Worm (Caenorhabditis elegans) whole organism, midembryonic: ENCODE measurements around the gene dot-1.4.
A peak's percentile ranks its signal among the peaks of the same experiment; 100 is the strongest.

Experiments
- T22C8.4 ChIP-seq: fragments of 200-800 bp; sonication (Bioruptor generic); IDR thresholded peaks from 2 replicates; pipeline ENCODE4 v1.3.6; 2022; ENCODE audit warnings: missing genetic modification characterization, missing compliant biosample characterization
- cog-1 ChIP-seq: sonication (generic microtip); optimal IDR thresholded peaks from 2 replicates; lab custom pipeline; 2016; ENCODE audit warnings: missing genetic modification characterization, missing compliant biosample characterization
- flt-1 ChIP-seq: fragments of 200-800 bp; sonication (Bioruptor generic); IDR thresholded peaks from 2 replicates; pipeline ENCODE4 v1.3.6; 2022; ENCODE audit warnings: missing genetic modification characterization, missing compliant biosample characterization
- klf-2 ChIP-seq: fragments of 200-800 bp; sonication (Bioruptor generic); conservative IDR thresholded peaks from 2 replicates; pipeline ENCODE4 v1.3.6; 2022; ENCODE audit warnings: missing genetic modification reagents, missing genetic modification characterization, missing compliant biosample characterization
- med-1 ChIP-seq: sonication (generic microtip); optimal IDR thresholded peaks from 2 replicates; lab custom pipeline; 2017; ENCODE audit warnings: missing genetic modification characterization, mild to moderate bottlenecking, missing compliant biosample characterization, antibody characterized with exemption, missing genetic modification reagents; ENCODE audit not compliant: insufficient read depth
- ref-1 ChIP-seq: fragments of 200-800 bp; sonication (Bioruptor generic); conservative IDR thresholded peaks from 2 replicates; pipeline ENCODE4 v1.3.6; 2022; ENCODE audit warnings: missing genetic modification reagents, missing genetic modification characterization, missing compliant biosample characterization
- tab-1 ChIP-seq: fragments of 200-800 bp; sonication (Bioruptor generic); IDR thresholded peaks from 2 replicates; pipeline ENCODE4 v1.3.6; 2022; ENCODE audit warnings: missing genetic modification characterization, missing compliant biosample characterization
- ztf-23 ChIP-seq: fragments of 200-800 bp; sonication (Bioruptor generic); IDR thresholded peaks from 2 replicates; pipeline ENCODE4 v1.3.6; 2022; ENCODE audit warnings: missing genetic modification reagents, missing genetic modification characterization, missing compliant biosample characterization
- ztf-29 ChIP-seq: fragments of 200-800 bp; sonication (Bioruptor generic); IDR thresholded peaks from 2 replicates; pipeline ENCODE4 v1.3.6; 2022; ENCODE audit warnings: missing genetic modification reagents, missing genetic modification characterization, missing compliant biosample characterization

dot-1.4 gene

ce11 chrX:11931559-11931958 lies at the start of gene dot-1.4:
Gene dot-1.4, minus strand, starts transcription at chrX:11931659.
- TF ChIP-seq ztf-29 (GFP tag; lab: Robert Waterston, UW) = no peak
- no peak for TF ChIP-seq klf-2 (GFP tag; lab: Robert Waterston, UW)
- no peak for TF ChIP-seq tab-1 (GFP tag; lab: Robert Waterston, UW)
- TF ChIP-seq med-1 = no peak

ce11 chrX:11974629-11975085 lies 43.2 kb upstream of the dot-1.4 start, which contains the start of gene set-6:
Gene set-6, minus strand, starts transcription at chrX:11974679.
- TF ChIP-seq med-1 = no peak
- peak; percentile 60; the same call in 1 of the 2 replicates for TF ChIP-seq T22C8.4

- TF ChIP-seq ztf-23 (GFP tag; lab: Robert Waterston, UW) (no peak), tab-1 (GFP tag; lab: Robert Waterston, UW) (no peak), T22C8.4 (no peak), cog-1 (tag; lab: Kevin White, UChicago) (no peak), flt-1 (no peak), klf-2 (GFP tag; lab: Robert Waterston, UW) (no peak)
Observed at ce11 chrX:11971323-11971722, 39.9 kb upstream of the dot-1.4 start.

- TF ChIP-seq ztf-23 (GFP tag; lab: Robert Waterston, UW) = no peak
- TF ChIP-seq klf-2 (GFP tag; lab: Robert Waterston, UW) = no peak
- no peak for TF ChIP-seq cog-1 (tag; lab: Kevin White, UChicago)
- no peak for TF ChIP-seq tab-1 (GFP tag; lab: Robert Waterston, UW)
- no peak for TF ChIP-seq flt-1
- TF ChIP-seq med-1 = no peak
- TF ChIP-seq ref-1 = no peak
- no peak for TF ChIP-seq T22C8.4
- TF ChIP-seq ztf-29 (GFP tag; lab: Robert Waterston, UW) = no peak
Observed at ce11 chrX:11969554-11969953, 38.1 kb upstream of the dot-1.4 start.

- no peak for TF ChIP-seq med-1
- TF ChIP-seq flt-1 = no peak
- TF ChIP-seq ztf-29 (GFP tag; lab: Robert Waterston, UW) = no peak
- TF ChIP-seq cog-1 (tag; lab: Kevin White, UChicago) = no peak
- TF ChIP-seq ref-1 = no peak
Observed at ce11 chrX:11969085-11969484, 37.6 kb upstream of the dot-1.4 start.

ce11 chrX:11968024-11968598 lies 36.7 kb upstream of the dot-1.4 start:
- TF ChIP-seq cog-1 (tag; lab: Kevin White, UChicago) = no peak

ce11 chrX:11967034-11967433 lies 35.6 kb upstream of the dot-1.4 start:
- TF ChIP-seq tab-1 (GFP tag; lab: Robert Waterston, UW) = no peak
- TF ChIP-seq klf-2 (GFP tag; lab: Robert Waterston, UW) = no peak
- TF ChIP-seq ztf-29 (GFP tag; lab: Robert Waterston, UW) = no peak
- TF ChIP-seq T22C8.4 = no peak
- no peak for TF ChIP-seq cog-1 (tag; lab: Kevin White, UChicago)
- TF ChIP-seq med-1 = no peak
- TF ChIP-seq ztf-23 (GFP tag; lab: Robert Waterston, UW) = no peak
- TF ChIP-seq ref-1 = no peak
- TF ChIP-seq flt-1 = no peak

- TF ChIP-seq flt-1 = no peak
- no peak for TF ChIP-seq cog-1 (tag; lab: Kevin White, UChicago)
- TF ChIP-seq ref-1 = no peak
- no peak for TF ChIP-seq med-1
- no peak for TF ChIP-seq T22C8.4
- no peak for TF ChIP-seq klf-2 (GFP tag; lab: Robert Waterston, UW)
- no peak for TF ChIP-seq tab-1 (GFP tag; lab: Robert Waterston, UW)
- no peak for TF ChIP-seq ztf-23 (GFP tag; lab: Robert Waterston, UW)
- TF ChIP-seq ztf-29 (GFP tag; lab: Robert Waterston, UW) = no peak
Observed at ce11 chrX:11965663-11966304, 34.3 kb upstream of the dot-1.4 start, which contains the start of gene sams-1. Gene sams-1, plus strand, starts transcription at chrX:11965962.

ce11 chrX:11965163-11965562 lies 33.7 kb upstream of the dot-1.4 start:
- TF ChIP-seq ref-1 (no peak), tab-1 (GFP tag; lab: Robert Waterston, UW) (no peak), cog-1 (tag; lab: Kevin White, UChicago) (no peak), flt-1 (no peak), ztf-23 (GFP tag; lab: Robert Waterston, UW) (no peak), med-1 (no peak), klf-2 (GFP tag; lab: Robert Waterston, UW) (no peak), T22C8.4 (no peak), ztf-29 (GFP tag; lab: Robert Waterston, UW) (no peak)

ce11 chrX:11964555-11964954 lies 33.1 kb upstream of the dot-1.4 start:
- TF ChIP-seq klf-2 (GFP tag; lab: Robert Waterston, UW) = no peak
- TF ChIP-seq T22C8.4 = no peak
- no peak for TF ChIP-seq cog-1 (tag; lab: Kevin White, UChicago)
- TF ChIP-seq med-1 = no peak
- TF ChIP-seq ztf-29 (GFP tag; lab: Robert Waterston, UW) = no peak
- TF ChIP-seq tab-1 (GFP tag; lab: Robert Waterston, UW) = no peak
- no peak for TF ChIP-seq flt-1
- no peak for TF ChIP-seq ref-1
- no peak for TF ChIP-seq ztf-23 (GFP tag; lab: Robert Waterston, UW)

- no peak for TF ChIP-seq cog-1 (tag; lab: Kevin White, UChicago)
- TF ChIP-seq ztf-23 (GFP tag; lab: Robert Waterston, UW) = no peak
- TF ChIP-seq flt-1 = no peak
- TF ChIP-seq ztf-29 (GFP tag; lab: Robert Waterston, UW) = no peak
Observed at ce11 chrX:11963659-11964058, 32.2 kb upstream of the dot-1.4 start.
